Fruit fly (Drosophila melanogaster) whole organism, prepupa: ENCODE measurements around the gene CG43897.

Source experiments
- Blimp-1 ChIP-seq: fragments of 200-800 bp; sonication (Bioruptor generic); optimal IDR thresholded peaks from 3 replicates; lab custom pipeline; 2017; ENCODE audit warnings: missing biosample characterization, missing genetic modification characterization, mild to moderate bottlenecking, moderate library complexity, missing genetic modification reagents
- CG11762 ChIP-seq: fragments of 200-800 bp; sonication (Bioruptor generic); optimal IDR thresholded peaks from 3 replicates; lab custom pipeline; 2016; ENCODE audit warnings: missing biosample characterization, missing genetic modification characterization; ENCODE audit not compliant: insufficient read depth
- CG11902 ChIP-seq: fragments of 200-800 bp; sonication (Bioruptor generic); optimal IDR thresholded peaks from 3 replicates; lab custom pipeline; 2016; ENCODE audit warnings: missing biosample characterization, missing genetic modification characterization
- CG15336 ChIP-seq: fragments of 200-800 bp; sonication (Bioruptor generic); IDR thresholded peaks from 2 replicates; pipeline ENCODE4 v1.3.6; 2022; ENCODE audit warnings: missing biosample characterization, missing genetic modification characterization
- CG1621 ChIP-seq: fragments of 200-800 bp; sonication (Bioruptor generic); optimal IDR thresholded peaks from 3 replicates; lab custom pipeline; 2018; ENCODE audit warnings: missing biosample characterization, mild to moderate bottlenecking, missing genetic modification characterization
- CG16779 ChIP-seq: fragments of 200-800 bp; sonication (Bioruptor generic); optimal IDR thresholded peaks from 3 replicates; lab custom pipeline; 2017; ENCODE audit warnings: missing biosample characterization, mild to moderate bottlenecking, missing genetic modification characterization
- CG3032 ChIP-seq: fragments of 200-800 bp; optimal IDR thresholded peaks from 2 replicates; lab custom pipeline; 2019; ENCODE audit warnings: missing biosample characterization, mild to moderate bottlenecking, missing genetic modification characterization, moderate library complexity
- CG31627 ChIP-seq: fragments of 200-800 bp; sonication (Bioruptor generic); optimal IDR thresholded peaks from 3 replicates; lab custom pipeline; 2016; ENCODE audit warnings: missing biosample characterization, missing genetic modification characterization
- CG34406 ChIP-seq: fragments of 200-800 bp; sonication (Bioruptor generic); optimal IDR thresholded peaks from 3 replicates; lab custom pipeline; 2016; ENCODE audit warnings: missing biosample characterization, missing genetic modification characterization
- CG3919 ChIP-seq: fragments of 200-800 bp; sonication (Bioruptor generic); optimal IDR thresholded peaks from 3 replicates; lab custom pipeline; 2016; ENCODE audit warnings: missing biosample characterization, missing genetic modification characterization
- CG4318 ChIP-seq: fragments of 200-800 bp; sonication (Bioruptor generic); optimal IDR thresholded peaks from 3 replicates; lab custom pipeline; 2017; ENCODE audit warnings: missing biosample characterization, mild to moderate bottlenecking, missing genetic modification characterization
- CG6163 ChIP-seq: fragments of 200-800 bp; sonication (Bioruptor generic); IDR thresholded peaks from 3 replicates; pipeline ENCODE4 v1.3.6; 2022; ENCODE audit warnings: missing biosample characterization, missing genetic modification characterization
- CG6276 ChIP-seq: fragments of 200-800 bp; sonication (Bioruptor generic); optimal IDR thresholded peaks from 2 replicates; lab custom pipeline; 2017; ENCODE audit warnings: missing biosample characterization, mild to moderate bottlenecking, missing genetic modification characterization
- CG6792 ChIP-seq: fragments of 200-800 bp; sonication (Bioruptor generic); optimal IDR thresholded peaks from 3 replicates; lab custom pipeline; 2016; ENCODE audit warnings: missing biosample characterization, missing genetic modification characterization
- CG6854 ChIP-seq: fragments of 200-800 bp; sonication (Bioruptor generic); optimal IDR thresholded peaks from 2 replicates; lab custom pipeline; 2017; ENCODE audit warnings: missing biosample characterization, mild to moderate bottlenecking, missing genetic modification characterization
- CG7368 ChIP-seq: fragments of 200-800 bp; sonication (Bioruptor generic); optimal IDR thresholded peaks from 3 replicates; lab custom pipeline; 2016; ENCODE audit warnings: missing biosample characterization, missing genetic modification characterization
- CG8632 ChIP-seq: fragments of 200-800 bp; sonication (Bioruptor generic); optimal IDR thresholded peaks from 3 replicates; lab custom pipeline; 2016; ENCODE audit warnings: missing biosample characterization, missing genetic modification characterization
- Eip75B ChIP-seq: fragments of 200-800 bp; sonication (Bioruptor generic); optimal IDR thresholded peaks from 3 replicates; lab custom pipeline; 2016; ENCODE audit warnings: missing biosample characterization, missing genetic modification characterization
- Eip78C ChIP-seq: fragments of 200-800 bp; sonication (Bioruptor generic); peaks from one replicate; lab custom pipeline; 2016; ENCODE audit warnings: missing biosample characterization, missing genetic modification characterization
- Ets96B ChIP-seq: fragments of 200-800 bp; optimal IDR thresholded peaks from 2 replicates; lab custom pipeline; 2019; ENCODE audit warnings: missing biosample characterization, mild to moderate bottlenecking, missing genetic modification characterization, moderate library complexity
- Gug ChIP-seq: fragments of 200-800 bp; sonication (Bioruptor generic); IDR thresholded peaks from 2 replicates; pipeline ENCODE4 v1.3.6; 2022; ENCODE audit warnings: missing biosample characterization, missing genetic modification characterization
- Hr39 ChIP-seq: fragments of 200-800 bp; sonication (Bioruptor generic); optimal IDR thresholded peaks from 2 replicates; lab custom pipeline; 2016; ENCODE audit warnings: missing biosample characterization, missing genetic modification characterization
- Hr4 ChIP-seq: fragments of 200-800 bp; sonication (Bioruptor generic); optimal IDR thresholded peaks from 3 replicates; lab custom pipeline; 2016; ENCODE audit warnings: missing biosample characterization, missing genetic modification characterization
- Met ChIP-seq: fragments of 200-800 bp; sonication (Bioruptor generic); optimal IDR thresholded peaks from 3 replicates; lab custom pipeline; 2016; ENCODE audit warnings: missing biosample characterization, missing genetic modification characterization
- Sox102F ChIP-seq: fragments of 200-800 bp; sonication (Bioruptor generic); optimal IDR thresholded peaks from 2 replicates; lab custom pipeline; 2016; ENCODE audit warnings: missing biosample characterization, mild to moderate bottlenecking, missing genetic modification characterization
- Sox14 ChIP-seq: fragments of 200-800 bp; sonication (Bioruptor generic); optimal IDR thresholded peaks from 3 replicates; lab custom pipeline; 2016; ENCODE audit warnings: missing biosample characterization, missing genetic modification characterization
- achi ChIP-seq: fragments of 200-800 bp; sonication (Bioruptor generic); optimal IDR thresholded peaks from 3 replicates; lab custom pipeline; 2016; ENCODE audit warnings: missing biosample characterization, missing genetic modification characterization
- cyc ChIP-seq: fragments of 200-800 bp; sonication (Bioruptor generic); optimal IDR thresholded peaks from 3 replicates; lab custom pipeline; 2016; ENCODE audit warnings: missing biosample characterization, missing genetic modification characterization
- dsx ChIP-seq: fragments of 200-800 bp; optimal IDR thresholded peaks from 3 replicates; lab custom pipeline; 2019; ENCODE audit warnings: missing biosample characterization, mild to moderate bottlenecking, missing genetic modification characterization, moderate library complexity; ENCODE audit not compliant: poor library complexity, severe bottlenecking
- eg ChIP-seq: fragments of 200-800 bp; sonication (Bioruptor generic); IDR thresholded peaks from 3 replicates; pipeline ENCODE4 v1.3.6; 2022; ENCODE audit warnings: missing biosample characterization, missing genetic modification characterization
- esn ChIP-seq: fragments of 200-800 bp; sonication (Bioruptor generic); optimal IDR thresholded peaks from 2 replicates; lab custom pipeline; 2016; ENCODE audit warnings: missing biosample characterization, mild to moderate bottlenecking, missing genetic modification characterization, moderate library complexity
- fd59A ChIP-seq: fragments of 200-800 bp; sonication (Bioruptor generic); optimal IDR thresholded peaks from 2 replicates; lab custom pipeline; 2017; ENCODE audit warnings: missing biosample characterization, mild to moderate bottlenecking, missing genetic modification characterization, missing genetic modification reagents
- fkh ChIP-seq: fragments of 200-800 bp; sonication (Bioruptor generic); optimal IDR thresholded peaks from 3 replicates; lab custom pipeline; 2017; ENCODE audit warnings: missing biosample characterization, mild to moderate bottlenecking, missing genetic modification characterization, moderate library complexity
- net ChIP-seq: fragments of 200-800 bp; sonication (Bioruptor generic); optimal IDR thresholded peaks from 3 replicates; lab custom pipeline; 2016; ENCODE audit warnings: missing biosample characterization, missing genetic modification characterization
- salr ChIP-seq, 2 experiments: fragments of 200-800 bp; sonication (Bioruptor generic); optimal IDR thresholded peaks; 3 replicates each; lab custom pipeline; 2016 to 2018; ENCODE audit warnings: missing biosample characterization in 2 of 2, missing genetic modification characterization in 2 of 2, mild to moderate bottlenecking in 1 of 2
- spab ChIP-seq: fragments of 200-800 bp; sonication (Bioruptor generic); optimal IDR thresholded peaks from 2 replicates; lab custom pipeline; 2017; ENCODE audit warnings: missing biosample characterization, mild to moderate bottlenecking, missing genetic modification characterization, missing genetic modification reagents
- ss ChIP-seq, 2 experiments: fragments of 200-800 bp; sonication (Bioruptor generic); optimal IDR thresholded peaks; 2 replicates in 1 of 2; 3 replicates in 1 of 2; lab custom pipeline; 2017 to 2018; ENCODE audit warnings: mild to moderate bottlenecking in 2 of 2, missing biosample characterization in 2 of 2, missing genetic modification characterization in 2 of 2, moderate library complexity in 1 of 2
- svp ChIP-seq: fragments of 200-800 bp; sonication (Bioruptor generic); peaks from one replicate; lab custom pipeline; 2016; ENCODE audit warnings: missing biosample characterization, missing genetic modification characterization
- topi ChIP-seq: fragments of 200-800 bp; sonication (Bioruptor generic); optimal IDR thresholded peaks from 3 replicates; lab custom pipeline; 2016; ENCODE audit warnings: missing biosample characterization, missing genetic modification characterization
- vri ChIP-seq: fragments of 200-800 bp; sonication (Bioruptor generic); optimal IDR thresholded peaks from 3 replicates; lab custom pipeline; 2016; ENCODE audit warnings: missing biosample characterization, mild to moderate bottlenecking, missing genetic modification characterization

Gene CG43897

DNA sequence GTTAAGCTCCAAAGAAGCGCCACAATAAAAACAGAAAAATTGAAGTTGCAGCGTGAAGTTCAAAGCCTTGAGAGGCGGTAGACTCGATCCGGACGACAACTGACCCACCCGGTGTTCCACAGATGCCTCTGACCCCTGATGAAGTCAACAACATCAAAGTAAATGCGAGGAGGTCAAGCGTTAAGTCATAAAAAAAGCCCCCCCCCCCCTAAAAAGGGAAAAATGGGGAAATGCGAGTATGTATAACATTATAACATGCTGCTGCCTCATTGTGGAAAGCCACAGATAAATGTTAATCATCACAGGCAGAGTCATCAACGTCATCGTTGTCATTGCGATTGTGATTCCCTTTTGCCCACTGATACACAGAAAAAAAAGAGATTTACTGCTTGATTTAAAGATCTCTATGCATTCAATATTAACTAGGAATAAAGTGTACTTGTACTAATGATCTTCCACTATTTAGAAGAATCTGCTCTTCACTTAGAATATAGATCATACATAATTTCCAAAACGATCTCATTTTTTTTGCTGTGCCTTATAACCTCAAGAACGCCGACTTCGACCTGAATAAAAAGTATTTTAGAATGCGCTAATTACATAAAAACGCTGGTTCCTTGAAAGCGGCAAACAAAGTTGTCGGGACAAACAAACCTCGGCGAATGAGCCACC lies 37.5 kb downstream of the CG43897 start (continued):
- TF ChIP-seq CG1621 (tag; lab: Kevin White, UChicago) = no peak
- peak; percentile 1 for TF ChIP-seq topi (GFP tag; lab: Kevin White, UChicago)
- TF ChIP-seq CG31627 (GFP tag; lab: Kevin White, UChicago) = no peak
- no peak for TF ChIP-seq Hr4 (GFP tag; lab: Kevin White, UChicago)
- no peak for TF ChIP-seq Gug (GFP tag; lab: Robert Waterston, UW)
- no peak for TF ChIP-seq CG3919
- no peak for TF ChIP-seq CG34406 (GFP tag; lab: Kevin White, UChicago)
- TF ChIP-seq esn (GFP tag; lab: Kevin White, UChicago) = peak; percentile 10
- TF ChIP-seq CG6276 (GFP tag; lab: Kevin White, UChicago) = no peak
- TF ChIP-seq spab (GFP tag; lab: Kevin White, UChicago) = no peak
- no peak for TF ChIP-seq fkh (GFP tag; lab: Kevin White, UChicago)
- TF ChIP-seq achi (GFP tag; lab: Kevin White, UChicago) = no peak
- no peak for TF ChIP-seq Hr39
- TF ChIP-seq CG11902 = no peak
- no peak for TF ChIP-seq CG11762 (GFP tag; lab: Kevin White, UChicago)
- no peak for TF ChIP-seq CG6792 (GFP tag; lab: Kevin White, UChicago)
- TF ChIP-seq fd59A (GFP tag; lab: Kevin White, UChicago) = no peak
- no peak for TF ChIP-seq CG16779
- TF ChIP-seq CG4318 (GFP tag; lab: Kevin White, UChicago) = no peak
- no peak for TF ChIP-seq Blimp-1 (GFP tag; lab: Kevin White, UChicago)
- TF ChIP-seq svp (GFP tag; lab: Kevin White, UChicago) = peak; percentile 85
- TF ChIP-seq net (GFP tag; lab: Kevin White, UChicago) = no peak
- TF ChIP-seq Met (GFP tag; lab: Kevin White, UChicago) = peak; percentile 16
- TF ChIP-seq Sox102F (GFP tag; lab: Kevin White, UChicago) = no peak
- TF ChIP-seq, all 60 proteins: peak for 11

DNA sequence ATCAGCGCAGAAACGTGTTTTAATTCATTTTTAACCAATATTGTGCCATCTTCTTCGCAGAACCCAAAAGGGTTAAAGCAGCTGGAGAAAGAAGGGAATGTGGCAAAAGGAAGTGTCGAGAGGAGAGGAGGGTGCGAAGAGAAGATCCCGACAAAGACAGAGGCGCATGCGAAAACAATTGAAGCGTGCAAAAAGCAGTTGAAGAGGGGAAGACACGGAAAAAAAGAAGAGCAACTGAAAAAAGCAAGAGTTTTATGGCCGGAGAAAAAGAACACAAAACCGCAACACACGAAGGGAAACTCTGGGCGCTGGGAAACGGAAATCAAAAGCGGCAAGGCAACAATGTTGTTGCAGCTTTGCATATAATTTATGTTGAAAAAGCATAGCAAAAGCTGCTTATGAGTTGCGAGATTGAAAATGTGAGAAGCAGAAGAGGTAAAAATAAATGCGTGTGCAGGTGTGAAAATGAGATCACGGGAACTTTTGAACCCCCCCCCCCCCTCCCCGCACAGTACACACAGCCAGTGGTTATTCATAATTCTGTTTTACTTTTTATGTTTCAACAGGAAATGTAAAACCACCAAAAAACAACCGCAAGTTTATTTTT lies 39.6 kb downstream of the CG43897 start:
- TF ChIP-seq CG4318 (GFP tag; lab: Kevin White, UChicago) = no peak
- peak; percentile 87 for TF ChIP-seq Blimp-1 (GFP tag; lab: Kevin White, UChicago)
- peak; percentile 40 to 43 for TF ChIP-seq ss (GFP tag; optimal IDR thresholded peaks at IDR 0.05; lab: Kevin White, UChicago)
- peak; percentile 7 for TF ChIP-seq Met (GFP tag; lab: Kevin White, UChicago)
- no peak for TF ChIP-seq salr (GFP tag; optimal IDR thresholded peaks at IDR 0.05; lab: Kevin White, UChicago)
- TF ChIP-seq CG15336 (GFP tag; lab: Robert Waterston, UW) = no peak
- TF ChIP-seq CG1621 (tag; lab: Kevin White, UChicago) = peak; percentile 73
- TF ChIP-seq Eip78C (GFP tag; lab: Kevin White, UChicago) = peak; percentile 54
- TF ChIP-seq Ets96B (tag; lab: Kevin White, UChicago) = peak; percentile 8
- peak; percentile 29 for TF ChIP-seq CG3032 (tag; lab: Kevin White, UChicago)
- peak; percentile 11 for TF ChIP-seq CG8632 (GFP tag; lab: Kevin White, UChicago)
- peak; percentile 31 for TF ChIP-seq Sox14 (GFP tag; lab: Kevin White, UChicago)
- peak; percentile 6 for TF ChIP-seq achi (GFP tag; lab: Kevin White, UChicago)
- TF ChIP-seq dsx = peak; percentile 87
- TF ChIP-seq fd59A (GFP tag; lab: Kevin White, UChicago) = peak; percentile 13
- TF ChIP-seq Sox102F (GFP tag; lab: Kevin White, UChicago) = peak; percentile 55
- TF ChIP-seq svp (GFP tag; lab: Kevin White, UChicago) = no peak

DNA sequence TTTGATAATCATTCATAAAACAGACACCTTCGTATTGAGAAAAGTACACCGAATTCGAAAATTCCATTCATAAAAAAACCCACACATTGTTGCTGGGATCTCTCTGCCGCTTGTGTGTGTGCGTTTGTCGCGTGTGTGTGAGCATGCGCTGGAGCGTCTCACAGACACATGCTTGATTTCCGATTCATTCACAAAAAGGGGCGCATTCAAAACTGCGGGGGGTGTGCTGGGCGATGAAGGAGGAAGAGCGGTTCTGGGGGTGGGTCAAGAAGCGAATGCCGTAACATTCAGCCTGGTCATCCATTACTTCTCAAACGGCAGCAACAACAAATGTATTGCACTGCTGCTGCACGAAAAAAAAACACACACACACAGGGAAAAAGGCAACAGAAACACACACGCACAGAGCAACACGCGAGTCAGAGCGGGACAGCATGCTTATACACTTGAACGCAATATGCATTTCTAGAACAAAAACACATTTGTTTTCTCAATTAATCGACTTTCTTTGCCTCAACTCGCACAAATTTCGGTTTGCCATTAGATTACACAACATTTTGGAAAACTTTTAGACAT lies 40.3 kb downstream of the CG43897 start:
- peak; percentile 95 for TF ChIP-seq dsx
- peak; percentile 30 to 40 for TF ChIP-seq ss (GFP tag; optimal IDR thresholded peaks at IDR 0.05; lab: Kevin White, UChicago)
- no peak for TF ChIP-seq esn (GFP tag; lab: Kevin White, UChicago)
- peak in 1 of 2 experiments; percentile 7 for TF ChIP-seq salr (GFP tag; optimal IDR thresholded peaks at IDR 0.05; lab: Kevin White, UChicago)
- peak; percentile 44; the same call in 1 of the 3 replicates for TF ChIP-seq eg (GFP tag; lab: Robert Waterston, UW)
- peak; percentile 1 for TF ChIP-seq CG6276 (GFP tag; lab: Kevin White, UChicago)
- peak; percentile 37 for TF ChIP-seq Eip75B
- peak; percentile 1 for TF ChIP-seq Ets96B (tag; lab: Kevin White, UChicago)
- no peak for TF ChIP-seq spab (GFP tag; lab: Kevin White, UChicago)
- no peak for TF ChIP-seq cyc (GFP tag; lab: Kevin White, UChicago)
- TF ChIP-seq CG7368 = peak; percentile 14
- peak; percentile 72 for TF ChIP-seq svp (GFP tag; lab: Kevin White, UChicago)
- TF ChIP-seq CG6854 (GFP tag; lab: Kevin White, UChicago) = no peak
- TF ChIP-seq CG16779 = peak; percentile 56
- TF ChIP-seq Sox14 (GFP tag; lab: Kevin White, UChicago) = peak; percentile 62
- TF ChIP-seq fkh (GFP tag; lab: Kevin White, UChicago) = peak; percentile 14
- TF ChIP-seq CG6163 (GFP tag; lab: Robert Waterston, UW) = peak; percentile 66
- TF ChIP-seq CG3919 = peak; percentile 42
- TF ChIP-seq vri (GFP tag; lab: Kevin White, UChicago) = peak; percentile 82
